Fruit fly (Drosophila melanogaster): Measurements from ENCODE around the gene CG3982.

Gene CG3982

dm6 chr3L:9446731-9447238, 29.6 kb upstream of the CG3982 start, which contains the start of gene CG3529 (continued):
- TF ChIP-seq CG30020 (tag; optimal IDR thresholded peaks at IDR 0.05) (peak; percentile 31), danr (GFP tag; IDR thresholded peaks at IDR 0.05) (no peak), Dek (tag; optimal IDR thresholded peaks at IDR 0.05) (peak; percentile 39), NC2β (GFP tag; optimal IDR thresholded peaks at IDR 0.05) (peak; percentile 44), CG10979 (tag; optimal IDR thresholded peaks at IDR 0.05) (no peak), CG6683 (GFP tag; optimal IDR thresholded peaks at IDR 0.05) (no peak), Awh (GFP tag; IDR thresholded peaks at IDR 0.05) (no peak), gem (tag; optimal IDR thresholded peaks at IDR 0.05) (peak; percentile 36), exex (tag; optimal IDR thresholded peaks at IDR 0.05) (no peak), Usf (GFP tag; optimal IDR thresholded peaks at IDR 0.05) (no peak), YL-1 (GFP tag; optimal IDR thresholded peaks at IDR 0.05) (peak; percentile 66), Dad (GFP tag; optimal IDR thresholded peaks at IDR 0.05) (no peak), Rfx (GFP tag; IDR thresholded peaks at IDR 0.05) (peak; percentile 61), D19A (tag; optimal IDR thresholded peaks at IDR 0.05) (peak; percentile 44), CG9797 (GFP tag; optimal IDR thresholded peaks at IDR 0.05) (peak; percentile 80), Gsc (GFP tag; IDR thresholded peaks at IDR 0.05) (no peak), Ada2b (GFP tag; IDR thresholded peaks at IDR 0.05) (no peak), CG18476 (GFP tag; optimal IDR thresholded peaks at IDR 0.05) (no peak), fu2 (GFP tag; optimal IDR thresholded peaks at IDR 0.05) (no peak), ham (GFP tag; IDR thresholded peaks at IDR 0.05) (no peak), CG6654 (GFP tag; optimal IDR thresholded peaks at IDR 0.05) (no peak), zfh1 (GFP tag; IDR thresholded peaks at IDR 0.05) (no peak), CG14710 (tag; optimal IDR thresholded peaks at IDR 0.05) (peak; percentile 51), NK7.1 (GFP tag; optimal IDR thresholded peaks at IDR 0.05) (no peak), Ssrp (tag; optimal IDR thresholded peaks at IDR 0.05) (no peak), Hr78 (GFP tag; optimal IDR thresholded peaks at IDR 0.05) (no peak), CG4328 (GFP tag; optimal IDR thresholded peaks at IDR 0.05) (peak; percentile 56), sisA (GFP tag; IDR thresholded peaks at IDR 0.05) (no peak), crol (GFP tag; IDR thresholded peaks at IDR 0.05) (peak; percentile 89), BEAF-32 (GFP tag; optimal IDR thresholded peaks at IDR 0.05) (peak; percentile 47), CG8089 (GFP tag; optimal IDR thresholded peaks at IDR 0.05) (no peak), CG11398 (GFP tag; optimal IDR thresholded peaks at IDR 0.05) (no peak), stwl (tag; optimal IDR thresholded peaks at IDR 0.05) (peak; percentile 69), CG14441 (GFP tag; IDR thresholded peaks at IDR 0.05) (no peak), CG17612 (GFP tag; IDR thresholded peaks at IDR 0.05) (no peak), kay (GFP tag; optimal IDR thresholded peaks at IDR 0.05) (no peak), ttk (GFP tag; IDR thresholded peaks at IDR 0.05) (peak; percentile 23; the same call in 1 of the 2 replicates), hbn (GFP tag; IDR thresholded peaks at IDR 0.05; ENCODE audit: partially characterized antibody) (no peak), Ptx1 (GFP tag; IDR thresholded peaks at IDR 0.05) (no peak), CG12071 (GFP tag; optimal IDR thresholded peaks at IDR 0.05) (no peak), Gug (GFP tag; IDR thresholded peaks at IDR 0.05) (no peak), bigmax (GFP tag; optimal IDR thresholded peaks at IDR 0.05) (peak; percentile 1), Hey (tag; optimal IDR thresholded peaks at IDR 0.05) (no peak), gcm (GFP tag; optimal IDR thresholded peaks at IDR 0.05) (peak; percentile 3), CG18599 (GFP tag; optimal IDR thresholded peaks at IDR 0.05) (no peak), vvl (GFP tag; IDR thresholded peaks at IDR 0.05) (peak; percentile 57), D19B (GFP tag; optimal IDR thresholded peaks at IDR 0.05) (no peak), unpg (GFP tag; optimal IDR thresholded peaks at IDR 0.05) (no peak), CG30431 (GFP tag; optimal IDR thresholded peaks at IDR 0.05) (no peak), CG3847 (GFP tag; IDR thresholded peaks at IDR 0.05) (peak; percentile 48; the same call in 1 of the 2 replicates), Fer3 (tag; optimal IDR thresholded peaks at IDR 0.05) (no peak)

Measured in whole organism, embryonic.